Fruit fly (Drosophila melanogaster) whole organism, embryonic: ENCODE data around the gene Irp-1B.

Experiments
- CG10654 ChIP-seq: fragments of 200-800 bp; sonication (Bioruptor generic); optimal IDR thresholded peaks from 2 replicates; lab custom pipeline; 2016; ENCODE audit warnings: missing biosample characterization, missing genetic modification characterization
- CG11398 ChIP-seq: fragments of 200-800 bp; sonication (Bioruptor generic); optimal IDR thresholded peaks from 2 replicates; lab custom pipeline; 2016; ENCODE audit warnings: missing biosample characterization, missing genetic modification characterization
- CG12391 ChIP-seq: fragments of 200-800 bp; sonication (Bioruptor generic); optimal IDR thresholded peaks from 3 replicates; lab custom pipeline; 2018; ENCODE audit warnings: missing biosample characterization, mild to moderate bottlenecking, missing genetic modification characterization, moderate library complexity
- CG12744 ChIP-seq: fragments of 200-800 bp; sonication (Bioruptor generic); optimal IDR thresholded peaks from 2 replicates; lab custom pipeline; 2016; ENCODE audit warnings: missing biosample characterization, missing genetic modification characterization
- CG13123 ChIP-seq: fragments of 200-800 bp; sonication (Bioruptor generic); optimal IDR thresholded peaks from 2 replicates; lab custom pipeline; 2016; ENCODE audit warnings: missing biosample characterization, missing genetic modification characterization
- CG14014 ChIP-seq: fragments of 200-800 bp; sonication (Bioruptor generic); IDR thresholded peaks from 2 replicates; pipeline ENCODE4 v1.3.6; 2022; ENCODE audit warnings: missing biosample characterization, missing genetic modification characterization
- CG14710 ChIP-seq: fragments of 200-800 bp; sonication (Bioruptor generic); optimal IDR thresholded peaks from 3 replicates; lab custom pipeline; 2019; ENCODE audit warnings: missing biosample characterization, mild to moderate bottlenecking, missing genetic modification characterization, moderate library complexity
- CG15696 ChIP-seq: fragments of 200-800 bp; sonication (Bioruptor generic); optimal IDR thresholded peaks from 2 replicates; lab custom pipeline; 2019; ENCODE audit warnings: missing biosample characterization, mild to moderate bottlenecking, missing genetic modification characterization, moderate library complexity
- CG1792 ChIP-seq: fragments of 200-800 bp; sonication (Bioruptor generic); optimal IDR thresholded peaks from 2 replicates; lab custom pipeline; 2016; ENCODE audit warnings: missing biosample characterization, missing genetic modification characterization
- CG18011 ChIP-seq: fragments of 200-800 bp; sonication (Bioruptor generic); optimal IDR thresholded peaks from 2 replicates; lab custom pipeline; 2017; ENCODE audit warnings: missing biosample characterization, missing genetic modification characterization, mild to moderate bottlenecking, moderate library complexity, missing genotype
- CG2875 ChIP-seq: fragments of 200-800 bp; sonication (Bioruptor generic); optimal IDR thresholded peaks from 2 replicates; lab custom pipeline; 2017; ENCODE audit warnings: missing biosample characterization, mild to moderate bottlenecking, missing genetic modification characterization, missing genetic modification reagents
- CG31365 ChIP-seq: fragments of 200-800 bp; sonication (Bioruptor generic); optimal IDR thresholded peaks from 2 replicates; lab custom pipeline; 2018; ENCODE audit warnings: missing biosample characterization, mild to moderate bottlenecking, missing genetic modification characterization
- CG32532 ChIP-seq: fragments of 200-800 bp; sonication (Bioruptor generic); IDR thresholded peaks from 2 replicates; pipeline ENCODE4 v1.3.6; 2022; ENCODE audit warnings: missing biosample characterization, missing genetic modification characterization
- CG3726 ChIP-seq: fragments of 200-800 bp; sonication (Bioruptor generic); IDR thresholded peaks from 3 replicates; pipeline ENCODE4, ENCODE4 v1.3.6; 2022; ENCODE audit warnings: missing biosample characterization, missing genetic modification characterization
- CG3995 ChIP-seq: fragments of 200-800 bp; sonication (Bioruptor generic); optimal IDR thresholded peaks from 3 replicates; lab custom pipeline; 2016; ENCODE audit warnings: missing biosample characterization, missing genetic modification characterization
- CG5180 ChIP-seq: fragments of 200-800 bp; sonication (Bioruptor generic); optimal IDR thresholded peaks from 3 replicates; lab custom pipeline; 2017; ENCODE audit warnings: missing biosample characterization, missing genetic modification characterization, mild to moderate bottlenecking, moderate library complexity, missing genetic modification reagents
- CG6272 ChIP-seq: fragments of 200-800 bp; sonication (Bioruptor generic); IDR thresholded peaks from 2 replicates; pipeline ENCODE4 v1.3.6; 2022; ENCODE audit warnings: missing biosample characterization, missing genetic modification characterization
- CG6813 ChIP-seq: fragments of 200-800 bp; sonication (Bioruptor generic); optimal IDR thresholded peaks from 2 replicates; lab custom pipeline; 2017; ENCODE audit warnings: missing biosample characterization, missing genetic modification characterization, mild to moderate bottlenecking, moderate library complexity, missing genetic modification reagents
- CG7357 ChIP-seq: fragments of 200-800 bp; sonication (Bioruptor generic); IDR thresholded peaks from 3 replicates; pipeline ENCODE4 v1.3.6; 2022; ENCODE audit warnings: missing biosample characterization, missing genetic modification characterization
- CG8765 ChIP-seq: fragments of 200-800 bp; sonication (Bioruptor generic); IDR thresholded peaks from 2 replicates; pipeline ENCODE4 v1.3.6; 2022; ENCODE audit warnings: missing biosample characterization, missing genetic modification characterization
- CG9215 ChIP-seq: fragments of 200-800 bp; sonication (Bioruptor generic); IDR thresholded peaks from 2 replicates; pipeline ENCODE4 v1.3.6; 2022; ENCODE audit warnings: missing biosample characterization, missing genetic modification characterization
- CG9437 ChIP-seq: fragments of 200-800 bp; sonication (Bioruptor generic); optimal IDR thresholded peaks from 2 replicates; lab custom pipeline; 2018; ENCODE audit warnings: missing biosample characterization, mild to moderate bottlenecking, missing genetic modification characterization
- CG9609 ChIP-seq: fragments of 200-800 bp; sonication (Bioruptor generic); optimal IDR thresholded peaks from 3 replicates; lab custom pipeline; 2016; ENCODE audit warnings: missing biosample characterization, missing genetic modification characterization
- D19B ChIP-seq: fragments of 200-800 bp; sonication (Bioruptor generic); optimal IDR thresholded peaks from 2 replicates; lab custom pipeline; 2017; ENCODE audit warnings: missing biosample characterization, mild to moderate bottlenecking, missing genetic modification characterization
- Dfd ChIP-seq, 2 experiments: fragments of >200 bp; optimal IDR thresholded peaks; 2 replicates each; lab custom pipeline; 2017; ENCODE audit warnings: missing biosample characterization in 2 of 2, missing genetic modification characterization in 2 of 2
- E2f1 ChIP-seq: fragments of 200-800 bp; sonication (Bioruptor generic); IDR thresholded peaks from 2 replicates; pipeline ENCODE4 v1.3.6; 2022; ENCODE audit warnings: missing biosample characterization, missing genetic modification characterization
- Fer1 ChIP-seq: fragments of 200-800 bp; sonication (Bioruptor generic); optimal IDR thresholded peaks from 2 replicates; lab custom pipeline; 2017; ENCODE audit warnings: missing biosample characterization, mild to moderate bottlenecking, missing genetic modification characterization
- Fer3 ChIP-seq: fragments of 200-800 bp; sonication (Bioruptor generic); optimal IDR thresholded peaks from 2 replicates; lab custom pipeline; 2018; ENCODE audit warnings: missing biosample characterization, mild to moderate bottlenecking, missing genetic modification characterization, moderate library complexity
- H15 ChIP-seq: fragments of 200-800 bp; sonication (Bioruptor generic); IDR thresholded peaks from 3 replicates; pipeline ENCODE4 v1.3.6; 2022; ENCODE audit warnings: missing biosample characterization, missing genetic modification characterization
- Hr78 ChIP-seq, 2 experiments: fragments of 200-800 bp in 1 of 2; fragments of >200 bp in 1 of 2; sonication (Bioruptor generic) in 1 of 2; optimal IDR thresholded peaks; 2 replicates each; lab custom pipeline; 2017 to 2019; ENCODE audit warnings: missing biosample characterization in 2 of 2, missing genetic modification characterization in 2 of 2, mild to moderate bottlenecking in 1 of 2, moderate library complexity in 1 of 2
- Ssrp ChIP-seq: fragments of 200-800 bp; sonication (Bioruptor generic); optimal IDR thresholded peaks from 2 replicates; lab custom pipeline; 2018; ENCODE audit warnings: missing biosample characterization, mild to moderate bottlenecking, missing genetic modification characterization, moderate library complexity
- Xbp1 ChIP-seq: fragments of 200-800 bp; sonication (Bioruptor generic); optimal IDR thresholded peaks from 3 replicates; lab custom pipeline; 2016; ENCODE audit warnings: missing biosample characterization, mild to moderate bottlenecking, missing genetic modification characterization
- ara ChIP-seq: fragments of 200-800 bp; sonication (Bioruptor generic); IDR thresholded peaks from 2 replicates; pipeline ENCODE4 v1.3.6; 2022; ENCODE audit warnings: missing biosample characterization, missing genetic modification characterization
- az2 ChIP-seq: fragments of 200-800 bp; sonication (Bioruptor generic); optimal IDR thresholded peaks from 3 replicates; lab custom pipeline; 2016; ENCODE audit warnings: missing biosample characterization, missing genetic modification characterization
- caup ChIP-seq: fragments of 200-800 bp; sonication (Bioruptor generic); optimal IDR thresholded peaks from 3 replicates; lab custom pipeline; 2017; ENCODE audit warnings: missing biosample characterization, mild to moderate bottlenecking, missing genetic modification characterization, moderate library complexity; ENCODE audit not compliant: severe bottlenecking
- chinmo ChIP-seq: fragments of 200-800 bp; sonication (Bioruptor generic); IDR thresholded peaks from 4 replicates; pipeline ENCODE4 v1.3.6; 2022; ENCODE audit warnings: missing biosample characterization, missing genetic modification characterization; ENCODE audit not compliant: partially characterized antibody
- gcm ChIP-seq: fragments of 200-800 bp; sonication (Bioruptor generic); optimal IDR thresholded peaks from 2 replicates; lab custom pipeline; 2019; ENCODE audit warnings: missing biosample characterization, mild to moderate bottlenecking, missing genetic modification characterization, moderate library complexity
- grau ChIP-seq: fragments of 200-800 bp; optimal IDR thresholded peaks from 3 replicates; lab custom pipeline; 2019; ENCODE audit warnings: missing biosample characterization, mild to moderate bottlenecking, missing genetic modification characterization, moderate library complexity
- ham ChIP-seq: fragments of 200-800 bp; sonication (Bioruptor generic); IDR thresholded peaks from 2 replicates; pipeline ENCODE4 v1.3.6; 2022; ENCODE audit warnings: missing biosample characterization, missing genetic modification characterization
- ind ChIP-seq: fragments of 200-800 bp; sonication (Bioruptor generic); optimal IDR thresholded peaks from 3 replicates; lab custom pipeline; 2016; ENCODE audit warnings: missing biosample characterization, missing genetic modification characterization
- jing ChIP-seq: fragments of 200-800 bp; sonication (Bioruptor generic); optimal IDR thresholded peaks from 2 replicates; lab custom pipeline; 2018; ENCODE audit warnings: missing biosample characterization, mild to moderate bottlenecking, missing genetic modification characterization
- jumu ChIP-seq: fragments of 200-800 bp; sonication (Bioruptor generic); optimal IDR thresholded peaks from 3 replicates; lab custom pipeline; 2016; ENCODE audit warnings: missing biosample characterization, missing genetic modification characterization
- kay ChIP-seq: fragments of 200-800 bp; sonication (Bioruptor generic); optimal IDR thresholded peaks from 2 replicates; lab custom pipeline; 2016; ENCODE audit warnings: missing biosample characterization, missing genetic modification characterization
- ken ChIP-seq: fragments of 200-800 bp; sonication (Bioruptor generic); IDR thresholded peaks from 3 replicates; pipeline ENCODE4 v1.3.6; 2022; ENCODE audit warnings: missing biosample characterization, missing genetic modification characterization
- lola ChIP-seq, 3 experiments: fragments of >200 bp in 2 of 3; fragments of 200-800 bp in 1 of 3; sonication (Bioruptor generic) in 1 of 3; optimal IDR thresholded peaks; 2 replicates each; lab custom pipeline; 2017 to 2019; ENCODE audit warnings: missing biosample characterization in 3 of 3, missing genetic modification characterization in 3 of 3, mild to moderate bottlenecking in 1 of 3, moderate library complexity in 1 of 3
- oc ChIP-seq: fragments of 200-800 bp; sonication (Bioruptor generic); optimal IDR thresholded peaks from 2 replicates; lab custom pipeline; 2018; ENCODE audit warnings: missing biosample characterization, mild to moderate bottlenecking, missing genetic modification characterization, moderate library complexity
- pho ChIP-seq: fragments of 200-800 bp; sonication (Bioruptor generic); optimal IDR thresholded peaks from 2 replicates; lab custom pipeline; 2016; ENCODE audit warnings: missing biosample characterization, missing genetic modification characterization
- phol ChIP-seq: fragments of 200-800 bp; sonication (Bioruptor generic); optimal IDR thresholded peaks from 3 replicates; lab custom pipeline; 2018; ENCODE audit warnings: missing biosample characterization, mild to moderate bottlenecking, missing genetic modification characterization, moderate library complexity
- slou ChIP-seq: fragments of 200-800 bp; sonication (Bioruptor generic); optimal IDR thresholded peaks from 3 replicates; lab custom pipeline; 2016; ENCODE audit warnings: missing biosample characterization, missing genetic modification characterization
- vfl ChIP-seq: fragments of 200-800 bp; sonication (Bioruptor generic); optimal IDR thresholded peaks from 2 replicates; lab custom pipeline; 2016; ENCODE audit warnings: missing biosample characterization, missing genetic modification characterization
- zfh1 ChIP-seq: fragments of 200-800 bp; sonication (Bioruptor generic); IDR thresholded peaks from 3 replicates; pipeline ENCODE4 v1.3.6; 2022; ENCODE audit warnings: missing biosample characterization, missing genetic modification characterization

Irp-1B gene

dm6 chr3R:10370495-10370894, 42.2 kb downstream of the Irp-1B start (continued):
- peak; percentile 29 for TF ChIP-seq CG15696
- no peak for TF ChIP-seq ham (GFP tag; lab: Robert Waterston, UW)
- TF ChIP-seq Hr78 (GFP tag; optimal IDR thresholded peaks at IDR 0.05; lab: Kevin White, UChicago), result no peak
- no peak for TF ChIP-seq CG18011 (GFP tag; lab: Kevin White, UChicago)
- TF ChIP-seq caup, result no peak
- TF ChIP-seq H15 (GFP tag; lab: Robert Waterston, UW), result no peak
- no peak for TF ChIP-seq CG11398 (GFP tag; lab: Kevin White, UChicago)
- no peak for TF ChIP-seq gcm
- no peak for TF ChIP-seq jumu (GFP tag; lab: Kevin White, UChicago)
- TF ChIP-seq CG3995 (GFP tag; lab: Kevin White, UChicago), result no peak
- peak; percentile 35 for TF ChIP-seq CG12391 (tag; lab: Kevin White, UChicago)
- peak; percentile 40; the same call in 1 of the 3 replicates for TF ChIP-seq zfh1
- no peak for TF ChIP-seq CG7357 (GFP tag; lab: Robert Waterston, UW)
- no peak for TF ChIP-seq CG9609
- no peak for TF ChIP-seq CG9437
- TF ChIP-seq grau, result no peak
- peak; percentile 15 for TF ChIP-seq CG6813 (GFP tag; lab: Kevin White, UChicago)
- peak; percentile 52 for TF ChIP-seq oc (tag; lab: Kevin White, UChicago)
- TF ChIP-seq Ssrp (tag; lab: Kevin White, UChicago), result peak; percentile 31
- no peak for TF ChIP-seq Fer1 (GFP tag; lab: Kevin White, UChicago)
- no peak for TF ChIP-seq CG13123 (GFP tag; lab: Kevin White, UChicago)
- no peak for TF ChIP-seq CG1792 (GFP tag; lab: Kevin White, UChicago)
- no peak for TF ChIP-seq CG32532 (GFP tag; lab: Robert Waterston, UW)
- TF ChIP-seq ara (GFP tag; lab: Robert Waterston, UW), result peak; percentile 59
- no peak for TF ChIP-seq Fer3
- peak; percentile 52 for TF ChIP-seq phol
- no peak for TF ChIP-seq chinmo
- TF ChIP-seq Dfd (GFP tag; optimal IDR thresholded peaks at IDR 0.05; lab: Kevin White, UChicago), result no peak
- no peak for TF ChIP-seq ind (GFP tag; lab: Kevin White, UChicago)
- no peak; the same call in 1 of the 2 replicates for TF ChIP-seq CG8765 (GFP tag; lab: Robert Waterston, UW)
- no peak for TF ChIP-seq CG31365 (tag; lab: Kevin White, UChicago)
- no peak for TF ChIP-seq jing (GFP tag; lab: Kevin White, UChicago)
- no peak for TF ChIP-seq pho
- TF ChIP-seq CG12744 (GFP tag; lab: Kevin White, UChicago), result no peak
- TF ChIP-seq CG10654 (GFP tag; lab: Kevin White, UChicago), result no peak
- TF ChIP-seq CG14710 (tag; lab: Kevin White, UChicago), result peak; percentile 45
- TF ChIP-seq CG14014, result no peak
- TF ChIP-seq slou (GFP tag; lab: Kevin White, UChicago), result no peak
- no peak for TF ChIP-seq kay (GFP tag; lab: Kevin White, UChicago)
- TF ChIP-seq D19B (GFP tag; lab: Kevin White, UChicago), result no peak
- peak; percentile 35; the same call in 1 of the 2 replicates for TF ChIP-seq E2f1
- no peak for TF ChIP-seq Xbp1 (GFP tag; lab: Kevin White, UChicago)
- no peak for TF ChIP-seq vfl (GFP tag; lab: Kevin White, UChicago)
- TF ChIP-seq CG3726, result no peak
- TF ChIP-seq ken (GFP tag; lab: Robert Waterston, UW), result no peak
- no peak for TF ChIP-seq CG2875
- TF ChIP-seq CG9215 (GFP tag; lab: Robert Waterston, UW), result no peak
- TF ChIP-seq CG6272, result no peak
- TF ChIP-seq lola (GFP tag; optimal IDR thresholded peaks at IDR 0.05; lab: Kevin White, UChicago), result peak in 1 of 3 experiments; percentile 68
- TF ChIP-seq az2 (GFP tag; lab: Kevin White, UChicago), result peak; percentile 28
- no peak for TF ChIP-seq CG5180 (GFP tag; lab: Kevin White, UChicago)
